Fruit fly (Drosophila melanogaster) whole organism: Measurements from ENCODE around the gene CG32354.

Experiments used
- CG8478 ChIP-seq: fragments of >200 bp; optimal IDR thresholded peaks from 2 replicates; lab custom pipeline; 2018; ENCODE audit warnings: inconsistent platforms
- pan ChIP-seq: fragments of >200 bp; optimal IDR thresholded peaks from 2 replicates; lab custom pipeline; 2017
- psq ChIP-seq: fragments of >200 bp; optimal IDR thresholded peaks from 2 replicates; lab custom pipeline; 2017

DNA sequence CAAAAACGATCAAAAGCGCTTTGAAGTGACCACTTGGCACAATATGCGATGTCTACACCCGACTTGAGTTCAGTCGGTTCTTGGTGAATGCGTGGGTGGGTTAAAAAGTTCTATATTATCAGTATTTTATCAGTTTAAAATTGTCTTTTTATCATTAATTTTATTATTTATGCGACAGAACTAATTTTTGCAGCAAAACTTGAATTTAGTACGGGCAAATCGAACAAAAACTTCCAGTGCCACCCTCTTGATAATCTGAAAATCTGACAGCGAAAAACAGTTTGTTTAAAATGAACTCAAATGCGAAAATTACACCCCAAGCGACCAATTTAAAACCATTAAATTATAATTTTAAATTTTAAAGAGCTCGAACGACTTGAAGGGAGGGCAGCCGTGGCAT is 51.1 kb downstream of the CG32354 start:
- TF ChIP-seq CG8478 (lab: Kevin White, UChicago) (no peak), pan (lab: Kevin White, UChicago) (no peak), psq (lab: Kevin White, UChicago) (no peak)
